Worm (Caenorhabditis elegans): ENCODE measurements around the gene T05C1.5.

ce11 chrII:4489288-4489687 is 1.3 kb downstream of the T05C1.5 start, which contains the start of gene T05C1.3:
- TF ChIP-seq R02D3.7 (tag; optimal IDR thresholded peaks at IDR 0.05), result no peak
- no peak for TF ChIP-seq lin-15B (tag; optimal IDR thresholded peaks at IDR 0.05)
- no peak for TF ChIP-seq aha-1 (tag)
- TF ChIP-seq Y105C5A.15 (GFP tag; IDR thresholded peaks at IDR 0.05), result no peak

Measured in whole organism, L4 larva.